Fruit fly (Drosophila melanogaster) whole organism, embryonic: ENCODE measurements around the gene COX7AL2.

Source experiments
- Antp ChIP-seq: fragments of 200-800 bp; sonication (Bioruptor generic); optimal IDR thresholded peaks from 3 replicates; lab custom pipeline; 2016; ENCODE audit warnings: missing biosample characterization, missing genetic modification characterization
- CG10209 ChIP-seq: fragments of 200-800 bp; sonication (Bioruptor generic); optimal IDR thresholded peaks from 3 replicates; lab custom pipeline; 2017; ENCODE audit warnings: missing biosample characterization, mild to moderate bottlenecking, missing genetic modification characterization, missing genetic modification reagents
- CG10431 ChIP-seq: fragments of 200-800 bp; sonication (Bioruptor generic); optimal IDR thresholded peaks from 3 replicates; lab custom pipeline; 2018; ENCODE audit warnings: missing biosample characterization, mild to moderate bottlenecking, missing genetic modification characterization
- CG10565 ChIP-seq: fragments of 200-800 bp; sonication (Bioruptor generic); optimal IDR thresholded peaks from 3 replicates; lab custom pipeline; 2016; ENCODE audit warnings: missing biosample characterization, mild to moderate bottlenecking, missing genetic modification characterization
- CG11695 ChIP-seq: fragments of 200-800 bp; sonication (Bioruptor generic); IDR thresholded peaks from 3 replicates; pipeline ENCODE4 v1.3.6; 2022; ENCODE audit warnings: missing biosample characterization, missing genetic modification characterization
- CG12299 ChIP-seq: fragments of 200-800 bp; sonication (Bioruptor generic); optimal IDR thresholded peaks from 2 replicates; lab custom pipeline; 2018; ENCODE audit warnings: missing biosample characterization, mild to moderate bottlenecking, missing genetic modification characterization
- CG12942 ChIP-seq: fragments of 200-800 bp; sonication (Bioruptor generic); optimal IDR thresholded peaks from 3 replicates; lab custom pipeline; 2016; ENCODE audit warnings: missing biosample characterization, missing genetic modification characterization
- CG15011 ChIP-seq: fragments of 200-800 bp; sonication (Bioruptor generic); optimal IDR thresholded peaks from 3 replicates; lab custom pipeline; 2018; ENCODE audit warnings: missing biosample characterization, mild to moderate bottlenecking, missing genetic modification characterization
- CG1529 ChIP-seq: fragments of 200-800 bp; sonication (Bioruptor generic); optimal IDR thresholded peaks from 3 replicates; lab custom pipeline; 2018; ENCODE audit warnings: missing biosample characterization, missing genetic modification characterization
- CG2712 ChIP-seq: fragments of 200-800 bp; optimal IDR thresholded peaks from 3 replicates; lab custom pipeline; 2019; ENCODE audit warnings: missing biosample characterization, mild to moderate bottlenecking, missing genetic modification characterization, moderate library complexity
- CG3163 ChIP-seq: fragments of 200-800 bp; sonication (Bioruptor generic); optimal IDR thresholded peaks from 3 replicates; lab custom pipeline; 2016; ENCODE audit warnings: missing biosample characterization, missing genetic modification characterization
- CG33557 ChIP-seq: fragments of 200-800 bp; sonication (Bioruptor generic); optimal IDR thresholded peaks from 2 replicates; lab custom pipeline; 2019; ENCODE audit warnings: missing biosample characterization, mild to moderate bottlenecking, missing genetic modification characterization, moderate library complexity
- CG3995 ChIP-seq: fragments of 200-800 bp; sonication (Bioruptor generic); optimal IDR thresholded peaks from 3 replicates; lab custom pipeline; 2016; ENCODE audit warnings: missing biosample characterization, missing genetic modification characterization
- CG6854 ChIP-seq: fragments of 200-800 bp; sonication (Bioruptor generic); optimal IDR thresholded peaks from 3 replicates; lab custom pipeline; 2017; ENCODE audit warnings: missing biosample characterization, mild to moderate bottlenecking, missing genetic modification characterization
- Dip3 ChIP-seq: fragments of 200-800 bp; sonication (Bioruptor generic); optimal IDR thresholded peaks from 3 replicates; lab custom pipeline; 2016; ENCODE audit warnings: missing biosample characterization, missing genetic modification characterization
- Dll ChIP-seq: fragments of 200-800 bp; sonication (Bioruptor generic); IDR thresholded peaks from 4 replicates; pipeline ENCODE4 v1.3.6; 2022; ENCODE audit warnings: missing biosample characterization, missing genetic modification characterization; ENCODE audit not compliant: partially characterized antibody
- Hmx ChIP-seq: fragments of 200-800 bp; sonication (Bioruptor generic); optimal IDR thresholded peaks from 2 replicates; lab custom pipeline; 2016; ENCODE audit warnings: missing biosample characterization, missing genetic modification characterization
- Neu2 ChIP-seq: fragments of 200-800 bp; sonication (Bioruptor generic); optimal IDR thresholded peaks from 3 replicates; lab custom pipeline; 2016; ENCODE audit warnings: missing biosample characterization, missing genetic modification characterization, borderline replicate concordance
- Scr ChIP-seq: fragments of 200-800 bp; sonication (Bioruptor generic); IDR thresholded peaks from 2 replicates; pipeline ENCODE4 v1.3.6; 2022; ENCODE audit warnings: missing biosample characterization, missing genetic modification characterization; ENCODE audit not compliant: partially characterized antibody
- Sry-δ ChIP-seq: fragments of 200-800 bp; sonication (Bioruptor generic); optimal IDR thresholded peaks from 2 replicates; lab custom pipeline; 2016; ENCODE audit warnings: missing biosample characterization, missing genetic modification characterization
- bbx ChIP-seq: fragments of 200-800 bp; sonication (Bioruptor generic); IDR thresholded peaks from 2 replicates; pipeline ENCODE4 v1.3.6; 2022; ENCODE audit warnings: missing biosample characterization, missing genetic modification characterization; ENCODE audit not compliant: partially characterized antibody
- cas ChIP-seq: fragments of 200-800 bp; sonication (Bioruptor generic); IDR thresholded peaks from 2 replicates; pipeline ENCODE4 v1.3.6; 2022; ENCODE audit warnings: missing biosample characterization, missing genetic modification characterization
- chn ChIP-seq: fragments of 200-800 bp; sonication (Bioruptor generic); optimal IDR thresholded peaks from 2 replicates; lab custom pipeline; 2016; ENCODE audit warnings: missing biosample characterization, missing genetic modification characterization
- eve ChIP-seq, 2 experiments: fragments of >200 bp; optimal IDR thresholded peaks; 2 replicates each; lab custom pipeline; 2017; ENCODE audit warnings: missing biosample characterization in 2 of 2, missing genetic modification characterization in 2 of 2
- eyg ChIP-seq: fragments of 200-800 bp; sonication (Bioruptor generic); optimal IDR thresholded peaks from 3 replicates; lab custom pipeline; 2016; ENCODE audit warnings: missing biosample characterization, missing genetic modification characterization
- fd64A ChIP-seq: fragments of 200-800 bp; sonication (Bioruptor generic); optimal IDR thresholded peaks from 3 replicates; lab custom pipeline; 2018; ENCODE audit warnings: missing biosample characterization, mild to moderate bottlenecking, missing genetic modification characterization
- gcm ChIP-seq: fragments of 200-800 bp; sonication (Bioruptor generic); optimal IDR thresholded peaks from 2 replicates; lab custom pipeline; 2019; ENCODE audit warnings: missing biosample characterization, mild to moderate bottlenecking, missing genetic modification characterization, moderate library complexity
- gfzf ChIP-seq: fragments of 200-800 bp; sonication (Bioruptor generic); optimal IDR thresholded peaks from 2 replicates; lab custom pipeline; 2016; ENCODE audit warnings: missing biosample characterization, mild to moderate bottlenecking, missing genetic modification characterization, moderate library complexity
- ham ChIP-seq: fragments of 200-800 bp; sonication (Bioruptor generic); IDR thresholded peaks from 2 replicates; pipeline ENCODE4 v1.3.6; 2022; ENCODE audit warnings: missing biosample characterization, missing genetic modification characterization
- hb ChIP-seq: fragments of 200-800 bp; sonication (Bioruptor generic); IDR thresholded peaks from 3 replicates; pipeline ENCODE4 v1.3.6; 2022; ENCODE audit warnings: missing biosample characterization, missing genetic modification characterization; ENCODE audit not compliant: partially characterized antibody
- jumu ChIP-seq: fragments of 200-800 bp; sonication (Bioruptor generic); optimal IDR thresholded peaks from 3 replicates; lab custom pipeline; 2016; ENCODE audit warnings: missing biosample characterization, missing genetic modification characterization
- kay ChIP-seq: fragments of 200-800 bp; sonication (Bioruptor generic); optimal IDR thresholded peaks from 2 replicates; lab custom pipeline; 2016; ENCODE audit warnings: missing biosample characterization, missing genetic modification characterization
- kni ChIP-seq: fragments of 200-800 bp; sonication (Bioruptor generic); optimal IDR thresholded peaks from 3 replicates; lab custom pipeline; 2017; ENCODE audit warnings: mild to moderate bottlenecking, missing biosample characterization, missing genetic modification reagents, missing genetic modification characterization
- knrl ChIP-seq: fragments of 200-800 bp; sonication (Bioruptor generic); IDR thresholded peaks from 3 replicates; pipeline ENCODE4 v1.3.6; 2022; ENCODE audit warnings: missing biosample characterization, missing genetic modification characterization; ENCODE audit not compliant: partially characterized antibody
- phol ChIP-seq: fragments of 200-800 bp; sonication (Bioruptor generic); optimal IDR thresholded peaks from 3 replicates; lab custom pipeline; 2018; ENCODE audit warnings: missing biosample characterization, mild to moderate bottlenecking, missing genetic modification characterization, moderate library complexity
- pros ChIP-seq: fragments of 200-800 bp; sonication (Bioruptor generic); optimal IDR thresholded peaks from 3 replicates; lab custom pipeline; 2019; ENCODE audit warnings: missing biosample characterization, mild to moderate bottlenecking, missing genetic modification characterization, moderate library complexity
- rib ChIP-seq: fragments of 200-800 bp; sonication (Bioruptor generic); IDR thresholded peaks from 2 replicates; pipeline ENCODE4 v1.3.6; 2022; ENCODE audit warnings: missing biosample characterization, missing genetic modification characterization
- salm ChIP-seq: fragments of 200-800 bp; sonication (Bioruptor generic); optimal IDR thresholded peaks from 2 replicates; lab custom pipeline; 2018; ENCODE audit warnings: missing biosample characterization, mild to moderate bottlenecking, missing genetic modification characterization
- sr ChIP-seq: fragments of 200-800 bp; sonication (Bioruptor generic); IDR thresholded peaks from 3 replicates; pipeline ENCODE4 v1.3.6; 2022; ENCODE audit warnings: missing biosample characterization, missing genetic modification characterization
- tin ChIP-seq: fragments of 200-800 bp; sonication (Bioruptor generic); optimal IDR thresholded peaks from 3 replicates; lab custom pipeline; 2016; ENCODE audit warnings: missing biosample characterization, missing genetic modification characterization
- toy ChIP-seq: fragments of 200-800 bp; sonication (Bioruptor generic); IDR thresholded peaks from 2 replicates; pipeline ENCODE4 v1.3.6; 2022; ENCODE audit warnings: missing biosample characterization, missing genetic modification characterization
- trem ChIP-seq: fragments of 200-800 bp; optimal IDR thresholded peaks from 3 replicates; lab custom pipeline; 2019; ENCODE audit warnings: missing biosample characterization, mild to moderate bottlenecking, missing genetic modification characterization, moderate library complexity
- unpg ChIP-seq: fragments of 200-800 bp; sonication (Bioruptor generic); optimal IDR thresholded peaks from 3 replicates; lab custom pipeline; 2018; ENCODE audit warnings: missing biosample characterization, mild to moderate bottlenecking, missing genetic modification characterization, moderate library complexity
- zf30C ChIP-seq: fragments of 200-800 bp; sonication (Bioruptor generic); optimal IDR thresholded peaks from 3 replicates; lab custom pipeline; 2018; ENCODE audit warnings: missing biosample characterization, mild to moderate bottlenecking, missing genetic modification characterization

COX7AL2 gene

dm6 chr2L:2166958-2167707, 30.6 kb downstream of the COX7AL2 start (continued):
- no peak for TF ChIP-seq Sry-δ (GFP tag; lab: Kevin White, UChicago)
- TF ChIP-seq rib (GFP tag; lab: Robert Waterston, UW) = no peak
- TF ChIP-seq Antp (GFP tag; lab: Kevin White, UChicago) = no peak
- TF ChIP-seq toy (GFP tag; lab: Robert Waterston, UW) = no peak
- no peak for TF ChIP-seq cas (GFP tag; lab: Robert Waterston, UW)
- peak; percentile 84 for TF ChIP-seq zf30C (GFP tag; lab: Kevin White, UChicago)
- TF ChIP-seq Neu2 (GFP tag; lab: Kevin White, UChicago) = no peak
- TF ChIP-seq gcm (GFP tag; lab: Kevin White, UChicago) = no peak
- TF ChIP-seq bbx = no peak
- no peak for TF ChIP-seq CG12942 (GFP tag; lab: Kevin White, UChicago)
- TF ChIP-seq CG33557 (GFP tag; lab: Kevin White, UChicago) = no peak
- TF ChIP-seq eve (GFP tag; optimal IDR thresholded peaks at IDR 0.05; lab: Kevin White, UChicago) = peak in 1 of 2 experiments; percentile 33
- TF ChIP-seq pros = peak; percentile 6
- TF ChIP-seq CG12299 (tag; lab: Kevin White, UChicago) = no peak
- peak; percentile 27 for TF ChIP-seq unpg (GFP tag; lab: Kevin White, UChicago)
- TF ChIP-seq jumu = no peak
- no peak for TF ChIP-seq CG1529 (GFP tag; lab: Kevin White, UChicago)
- TF ChIP-seq hb = no peak
- TF ChIP-seq CG10209 (GFP tag; lab: Kevin White, UChicago) = no peak
- no peak for TF ChIP-seq gfzf
- no peak for TF ChIP-seq knrl (GFP tag; lab: Robert Waterston, UW)
- TF ChIP-seq tin (GFP tag; lab: Kevin White, UChicago) = no peak
- TF ChIP-seq trem = no peak
- TF ChIP-seq sr (GFP tag; lab: Robert Waterston, UW) = no peak
- TF ChIP-seq CG10431 (GFP tag; lab: Kevin White, UChicago) = no peak
- no peak for TF ChIP-seq ham (GFP tag; lab: Robert Waterston, UW)
- no peak for TF ChIP-seq CG6854 (GFP tag; lab: Kevin White, UChicago)
- no peak for TF ChIP-seq Dip3
- TF ChIP-seq CG10565 = no peak
- no peak for TF ChIP-seq Scr (GFP tag; lab: Robert Waterston, UW)
- TF ChIP-seq Dll (GFP tag; lab: Robert Waterston, UW) = no peak
- peak; percentile 13 for TF ChIP-seq CG2712 (tag; lab: Kevin White, UChicago)
- TF ChIP-seq fd64A (GFP tag; lab: Kevin White, UChicago) = no peak
- TF ChIP-seq salm (tag; lab: Kevin White, UChicago) = no peak
- no peak for TF ChIP-seq eyg (GFP tag; lab: Kevin White, UChicago)
- TF ChIP-seq Hmx = no peak
- peak; percentile 13 for TF ChIP-seq chn (GFP tag; lab: Kevin White, UChicago)
- TF ChIP-seq CG11695 (GFP tag; lab: Robert Waterston, UW) = no peak
- no peak for TF ChIP-seq CG3995 (GFP tag; lab: Kevin White, UChicago)
- no peak for TF ChIP-seq CG15011 (GFP tag; lab: Kevin White, UChicago)
- peak; percentile 71 for TF ChIP-seq kni
- TF ChIP-seq CG3163 (GFP tag; lab: Kevin White, UChicago) = no peak
- peak; percentile 6 for TF ChIP-seq phol
- no peak for TF ChIP-seq kay (GFP tag; lab: Kevin White, UChicago)
